Fruit fly (Drosophila melanogaster) whole organism, embryonic: ENCODE data around the gene Idgf3.
A peak's percentile ranks its signal among the peaks of the same experiment; 100 is the strongest.

Experiments
- Bteb2 ChIP-seq: fragments of 200-800 bp; sonication (Bioruptor generic); optimal IDR thresholded peaks from 2 replicates; lab custom pipeline; 2016; ENCODE audit warnings: missing biosample characterization, missing genetic modification characterization
- CG10209 ChIP-seq: fragments of 200-800 bp; sonication (Bioruptor generic); optimal IDR thresholded peaks from 3 replicates; lab custom pipeline; 2017; ENCODE audit warnings: missing biosample characterization, mild to moderate bottlenecking, missing genetic modification characterization, missing genetic modification reagents
- CG10543 ChIP-seq: fragments of 200-800 bp; sonication (Bioruptor generic); optimal IDR thresholded peaks from 3 replicates; lab custom pipeline; 2017; ENCODE audit warnings: missing biosample characterization, mild to moderate bottlenecking, missing genetic modification characterization, moderate library complexity
- CG11085 ChIP-seq: fragments of 200-800 bp; sonication (Bioruptor generic); IDR thresholded peaks from 2 replicates; pipeline ENCODE4 v1.3.6; 2022; ENCODE audit warnings: missing biosample characterization, missing genetic modification characterization
- CG12071 ChIP-seq: fragments of 200-800 bp; sonication (Bioruptor generic); optimal IDR thresholded peaks from 3 replicates; lab custom pipeline; 2018; ENCODE audit warnings: missing biosample characterization, mild to moderate bottlenecking, missing genetic modification characterization
- CG12104 ChIP-seq: fragments of 200-800 bp; sonication (Bioruptor generic); optimal IDR thresholded peaks from 3 replicates; lab custom pipeline; 2016; ENCODE audit warnings: missing biosample characterization, missing genetic modification characterization
- CG12769 ChIP-seq: fragments of 200-800 bp; sonication (Bioruptor generic); optimal IDR thresholded peaks from 2 replicates; lab custom pipeline; 2019; ENCODE audit warnings: missing biosample characterization, mild to moderate bottlenecking, missing genetic modification characterization, moderate library complexity
- CG13894 ChIP-seq: fragments of 200-800 bp; sonication (Bioruptor generic); optimal IDR thresholded peaks from 3 replicates; lab custom pipeline; 2018; ENCODE audit warnings: missing biosample characterization, mild to moderate bottlenecking, missing genetic modification characterization, moderate library complexity
- CG14710 ChIP-seq: fragments of 200-800 bp; sonication (Bioruptor generic); optimal IDR thresholded peaks from 3 replicates; lab custom pipeline; 2019; ENCODE audit warnings: missing biosample characterization, mild to moderate bottlenecking, missing genetic modification characterization, moderate library complexity
- CG14965 ChIP-seq: fragments of 200-800 bp; sonication (Bioruptor generic); optimal IDR thresholded peaks from 2 replicates; lab custom pipeline; 2016; ENCODE audit warnings: missing biosample characterization, missing genetic modification characterization, borderline replicate concordance
- CG17328 ChIP-seq: fragments of 200-800 bp; sonication (Bioruptor generic); IDR thresholded peaks from 2 replicates; pipeline ENCODE4 v1.3.6; 2022; ENCODE audit warnings: missing biosample characterization, missing genetic modification characterization
- CG17385 ChIP-seq: fragments of 200-800 bp; sonication (Bioruptor generic); optimal IDR thresholded peaks from 3 replicates; lab custom pipeline; 2018; ENCODE audit warnings: missing biosample characterization, mild to moderate bottlenecking, missing genetic modification characterization
- CG17829 ChIP-seq: fragments of 200-800 bp; optimal IDR thresholded peaks from 2 replicates; lab custom pipeline; 2019; ENCODE audit warnings: missing biosample characterization, mild to moderate bottlenecking, missing genetic modification characterization, moderate library complexity
- CG3163 ChIP-seq: fragments of 200-800 bp; sonication (Bioruptor generic); optimal IDR thresholded peaks from 3 replicates; lab custom pipeline; 2016; ENCODE audit warnings: missing biosample characterization, missing genetic modification characterization
- CG32772 ChIP-seq: fragments of 200-800 bp; sonication (Bioruptor generic); IDR thresholded peaks from 2 replicates; pipeline ENCODE4 v1.3.6; 2022; ENCODE audit warnings: missing biosample characterization, missing genetic modification characterization
- CG5953 ChIP-seq: fragments of 200-800 bp; sonication (Bioruptor generic); IDR thresholded peaks from 2 replicates; pipeline ENCODE4 v1.3.6; 2022; ENCODE audit warnings: missing biosample characterization, missing genetic modification characterization
- CG7556 ChIP-seq: fragments of 200-800 bp; sonication (Bioruptor generic); optimal IDR thresholded peaks from 2 replicates; lab custom pipeline; 2017; ENCODE audit warnings: missing biosample characterization, mild to moderate bottlenecking, missing genetic modification characterization
- CG8290 ChIP-seq, 3 experiments: fragments of 200-800 bp; sonication (Bioruptor generic); optimal IDR thresholded peaks; 2 replicates each; lab custom pipeline; 2016 to 2019; ENCODE audit warnings: missing biosample characterization in 3 of 3, missing genetic modification characterization in 3 of 3, mild to moderate bottlenecking in 2 of 3, moderate library complexity in 1 of 3
- CG9609 ChIP-seq: fragments of 200-800 bp; sonication (Bioruptor generic); optimal IDR thresholded peaks from 3 replicates; lab custom pipeline; 2016; ENCODE audit warnings: missing biosample characterization, missing genetic modification characterization
- Dad ChIP-seq: fragments of 200-800 bp; sonication (Bioruptor generic); optimal IDR thresholded peaks from 3 replicates; lab custom pipeline; 2016; ENCODE audit warnings: missing biosample characterization, missing genetic modification characterization
- HHEX ChIP-seq: fragments of 200-800 bp; sonication (Bioruptor generic); optimal IDR thresholded peaks from 3 replicates; lab custom pipeline; 2017; ENCODE audit warnings: missing biosample characterization, mild to moderate bottlenecking, missing genetic modification characterization, missing genetic modification reagents
- HLH54F ChIP-seq: fragments of 200-800 bp; sonication (Bioruptor generic); optimal IDR thresholded peaks from 3 replicates; lab custom pipeline; 2016; ENCODE audit warnings: missing biosample characterization, missing genetic modification characterization
- Hr51 ChIP-seq, 2 experiments: fragments of 200-800 bp; sonication (Bioruptor generic); optimal IDR thresholded peaks; 2 replicates in 1 of 2; 3 replicates in 1 of 2; lab custom pipeline; 2016 to 2018; ENCODE audit warnings: missing biosample characterization in 2 of 2, missing genetic modification characterization in 2 of 2, mild to moderate bottlenecking in 1 of 2, moderate library complexity in 1 of 2
- Hsf ChIP-seq: fragments of 200-800 bp; sonication (Bioruptor generic); optimal IDR thresholded peaks from 3 replicates; lab custom pipeline; 2016; ENCODE audit warnings: missing biosample characterization, missing genetic modification characterization
- Kr ChIP-seq: fragments of 200-800 bp; sonication (Bioruptor generic); optimal IDR thresholded peaks from 2 replicates; lab custom pipeline; 2017; ENCODE audit warnings: missing biosample characterization, mild to moderate bottlenecking, missing genetic modification characterization
- Rx ChIP-seq: fragments of 200-800 bp; sonication (Bioruptor generic); IDR thresholded peaks from 2 replicates; pipeline ENCODE4 v1.3.6; 2022; ENCODE audit warnings: missing biosample characterization, missing genetic modification characterization
- Trl ChIP-seq, 3 experiments: fragments of >200 bp in 2 of 3; fragments of 200-800 bp in 1 of 3; sonication (Bioruptor generic) in 1 of 3; optimal IDR thresholded peaks; 2 replicates in 1 of 3; 3 replicates in 2 of 3; lab custom pipeline; 2016 to 2017; ENCODE audit warnings: missing biosample characterization in 1 of 3, missing genetic modification characterization in 1 of 3
- ab ChIP-seq: fragments of 200-800 bp; sonication (Bioruptor generic); optimal IDR thresholded peaks from 2 replicates; lab custom pipeline; 2016; ENCODE audit warnings: missing biosample characterization, missing genetic modification characterization
- aop ChIP-seq: fragments of 200-800 bp; sonication (Bioruptor generic); IDR thresholded peaks from 2 replicates; pipeline ENCODE4 v1.3.6; 2022; ENCODE audit warnings: missing biosample characterization, missing genetic modification characterization
- ase ChIP-seq: fragments of 200-800 bp; sonication (Bioruptor generic); IDR thresholded peaks from 3 replicates; pipeline ENCODE4 v1.3.6; 2022; ENCODE audit warnings: missing biosample characterization, missing genetic modification characterization
- bbx ChIP-seq: fragments of 200-800 bp; sonication (Bioruptor generic); IDR thresholded peaks from 2 replicates; pipeline ENCODE4 v1.3.6; 2022; ENCODE audit warnings: missing biosample characterization, missing genetic modification characterization; ENCODE audit not compliant: partially characterized antibody
- btn ChIP-seq: fragments of 200-800 bp; sonication (Bioruptor generic); optimal IDR thresholded peaks from 2 replicates; lab custom pipeline; 2016; ENCODE audit warnings: missing biosample characterization, missing genetic modification characterization
- chif ChIP-seq, 2 experiments: fragments of 200-800 bp; sonication (Bioruptor generic); optimal IDR thresholded peaks; 3 replicates each; lab custom pipeline; 2016; ENCODE audit warnings: missing biosample characterization in 2 of 2, missing genetic modification characterization in 2 of 2
- dysf ChIP-seq: fragments of 200-800 bp; sonication (Bioruptor generic); IDR thresholded peaks from 3 replicates; pipeline ENCODE4 v1.3.6; 2022; ENCODE audit warnings: missing biosample characterization, missing genetic modification characterization
- gsb-n ChIP-seq: fragments of 200-800 bp; sonication (Bioruptor generic); optimal IDR thresholded peaks from 3 replicates; lab custom pipeline; 2018; ENCODE audit warnings: missing biosample characterization, mild to moderate bottlenecking, missing genetic modification characterization
- hbn ChIP-seq: fragments of 200-800 bp; sonication (Bioruptor generic); IDR thresholded peaks from 2 replicates; pipeline ENCODE4 v1.3.6; 2022; ENCODE audit warnings: missing biosample characterization, missing genetic modification characterization; ENCODE audit not compliant: partially characterized antibody
- jumu ChIP-seq: fragments of 200-800 bp; sonication (Bioruptor generic); optimal IDR thresholded peaks from 3 replicates; lab custom pipeline; 2016; ENCODE audit warnings: missing biosample characterization, missing genetic modification characterization
- knrl ChIP-seq: fragments of 200-800 bp; sonication (Bioruptor generic); IDR thresholded peaks from 3 replicates; pipeline ENCODE4 v1.3.6; 2022; ENCODE audit warnings: missing biosample characterization, missing genetic modification characterization; ENCODE audit not compliant: partially characterized antibody
- lola ChIP-seq, 3 experiments: fragments of >200 bp in 2 of 3; fragments of 200-800 bp in 1 of 3; sonication (Bioruptor generic) in 1 of 3; optimal IDR thresholded peaks; 2 replicates each; lab custom pipeline; 2017 to 2019; ENCODE audit warnings: missing biosample characterization in 3 of 3, missing genetic modification characterization in 3 of 3, mild to moderate bottlenecking in 1 of 3, moderate library complexity in 1 of 3
- mirr ChIP-seq: fragments of 200-800 bp; sonication (Bioruptor generic); optimal IDR thresholded peaks from 3 replicates; lab custom pipeline; 2018; ENCODE audit warnings: missing biosample characterization, mild to moderate bottlenecking, missing genetic modification characterization
- nau ChIP-seq: fragments of 200-800 bp; sonication (Bioruptor generic); optimal IDR thresholded peaks from 3 replicates; lab custom pipeline; 2017; ENCODE audit warnings: missing biosample characterization, mild to moderate bottlenecking, missing genetic modification characterization, missing genetic modification reagents
- nerfin-2 ChIP-seq: fragments of 200-800 bp; sonication (Bioruptor generic); IDR thresholded peaks from 2 replicates; pipeline ENCODE4 v1.3.6; 2022; ENCODE audit warnings: missing biosample characterization, missing genetic modification characterization; ENCODE audit not compliant: partially characterized antibody
- ro ChIP-seq: fragments of 200-800 bp; sonication (Bioruptor generic); IDR thresholded peaks from 2 replicates; pipeline ENCODE4 v1.3.6; 2022; ENCODE audit warnings: missing biosample characterization, missing genetic modification characterization
- schlank ChIP-seq: fragments of 200-800 bp; sonication (Bioruptor generic); optimal IDR thresholded peaks from 2 replicates; lab custom pipeline; 2018; ENCODE audit warnings: missing biosample characterization, mild to moderate bottlenecking, missing genetic modification characterization
- slou ChIP-seq: fragments of 200-800 bp; sonication (Bioruptor generic); optimal IDR thresholded peaks from 3 replicates; lab custom pipeline; 2016; ENCODE audit warnings: missing biosample characterization, missing genetic modification characterization
- tll ChIP-seq, 2 experiments: fragments of 200-800 bp in 1 of 2; fragments of >200 bp in 1 of 2; sonication (Bioruptor generic) in 1 of 2; optimal IDR thresholded peaks; 2 replicates each; lab custom pipeline; 2017 to 2019; ENCODE audit warnings: missing biosample characterization in 2 of 2, missing genetic modification characterization in 2 of 2, mild to moderate bottlenecking in 1 of 2, moderate library complexity in 1 of 2
- tx ChIP-seq: fragments of 200-800 bp; sonication (Bioruptor generic); optimal IDR thresholded peaks from 2 replicates; lab custom pipeline; 2016; ENCODE audit warnings: missing biosample characterization, missing genetic modification characterization
- z ChIP-seq: fragments of 200-800 bp; sonication (Bioruptor generic); IDR thresholded peaks from 3 replicates; pipeline ENCODE4 v1.3.6; 2022; ENCODE audit warnings: missing biosample characterization, missing genetic modification characterization

The Idgf3 gene

DNA sequence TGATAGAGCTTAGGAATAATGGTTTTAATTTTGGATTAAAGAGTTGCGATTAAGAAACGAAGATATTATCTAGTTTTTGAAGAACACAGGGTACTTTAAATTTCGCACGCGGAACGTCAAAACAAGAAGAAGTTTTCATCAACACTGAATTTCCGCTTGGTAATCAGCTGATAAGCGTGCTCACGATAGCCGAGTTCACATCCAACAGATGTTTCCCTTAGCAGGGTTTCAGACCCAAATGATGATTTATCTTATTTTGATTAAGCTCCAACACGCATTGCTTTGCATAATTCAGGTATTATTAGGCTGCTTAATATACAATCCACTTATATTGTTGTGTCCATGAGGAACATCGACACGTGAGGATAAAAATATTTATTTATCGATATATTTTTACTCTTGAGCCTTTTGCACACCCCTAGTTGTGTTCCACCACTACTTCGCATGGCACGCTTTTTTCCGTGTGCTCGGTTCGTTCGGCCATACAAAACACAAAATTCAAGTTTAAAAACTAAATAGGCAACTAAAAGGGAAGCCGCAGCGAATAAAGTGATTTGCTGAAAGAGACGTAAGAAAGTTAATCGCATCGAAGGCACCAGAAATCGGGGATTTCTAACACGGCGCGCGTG, 40.5 kb downstream of the Idgf3 start, which contains the start of gene Tpr2 (continued):
- no peak for TF ChIP-seq Trl (optimal IDR thresholded peaks at IDR 0.05; lab: Kevin White, UChicago)
- peak; percentile 58 for TF ChIP-seq Trl (GFP tag; optimal IDR thresholded peaks at IDR 0.05; lab: Kevin White, UChicago)
- TF ChIP-seq mirr (GFP tag; lab: Kevin White, UChicago), result peak; percentile 35
- peak in 1 of 2 experiments; percentile 61 for TF ChIP-seq tll (GFP tag; optimal IDR thresholded peaks at IDR 0.05; lab: Kevin White, UChicago)
- TF ChIP-seq Kr, result no peak
- TF ChIP-seq CG12769, result no peak
- 0 out of 3 replicates have a peak, but pooled peaks have one; percentile 32 for TF ChIP-seq ase (GFP tag; lab: Robert Waterston, UW)
- TF ChIP-seq HHEX (GFP tag; lab: Kevin White, UChicago), result no peak
- TF ChIP-seq CG12104, result peak; percentile 35
- peak; percentile 42 for TF ChIP-seq jumu
- peak; percentile 54 to 59 for TF ChIP-seq Hr51 (GFP tag; optimal IDR thresholded peaks at IDR 0.05; lab: Kevin White, UChicago)
- no peak for TF ChIP-seq ro
- peak; percentile 95 for TF ChIP-seq hbn (GFP tag; lab: Robert Waterston, UW)
- TF ChIP-seq CG7556 (GFP tag; lab: Kevin White, UChicago), result peak; percentile 10
- 0 out of 2 replicates have a peak, but pooled peaks have one; percentile 24 for TF ChIP-seq CG5953 (GFP tag; lab: Robert Waterston, UW)
- no peak for TF ChIP-seq btn
- peak; percentile 70 for TF ChIP-seq nerfin-2
- peak; percentile 80 for TF ChIP-seq gsb-n (tag; lab: Kevin White, UChicago)
- peak; percentile 30 for TF ChIP-seq CG3163 (GFP tag; lab: Kevin White, UChicago)
- TF ChIP-seq CG8290 (GFP tag; optimal IDR thresholded peaks at IDR 0.05; lab: Kevin White, UChicago), result peak; percentile 95
- TF ChIP-seq CG8290 (tag; optimal IDR thresholded peaks at IDR 0.05; lab: Kevin White, UChicago), result peak; percentile 93 to 94
- TF ChIP-seq Dad (GFP tag; lab: Kevin White, UChicago), result peak; percentile 36
- TF ChIP-seq dysf (GFP tag; lab: Robert Waterston, UW), result peak; percentile 39; the same call in 1 of the 3 replicates
- TF ChIP-seq nau (GFP tag; lab: Kevin White, UChicago), result no peak
- no peak for TF ChIP-seq CG12071 (GFP tag; lab: Kevin White, UChicago)
- peak; percentile 77 for TF ChIP-seq bbx (GFP tag; lab: Robert Waterston, UW)
- TF ChIP-seq Bteb2, result peak; percentile 74
- peak; percentile 28 for TF ChIP-seq schlank
- peak; percentile 59 for TF ChIP-seq slou (GFP tag; lab: Kevin White, UChicago)
- peak; percentile 84 for TF ChIP-seq CG14710 (tag; lab: Kevin White, UChicago)
- peak in 1 of 3 experiments; percentile 22 for TF ChIP-seq lola (GFP tag; optimal IDR thresholded peaks at IDR 0.05; lab: Kevin White, UChicago)
- peak; percentile 59 for TF ChIP-seq CG9609 (GFP tag; lab: Kevin White, UChicago)
- TF ChIP-seq HLH54F (GFP tag; lab: Kevin White, UChicago), result peak; percentile 54
- TF ChIP-seq aop (GFP tag; lab: Robert Waterston, UW), result no peak
- no peak for TF ChIP-seq Rx (GFP tag; lab: Robert Waterston, UW)
- TF ChIP-seq CG13894 (tag; lab: Kevin White, UChicago), result peak; percentile 67
- TF ChIP-seq tx (GFP tag; lab: Kevin White, UChicago), result peak; percentile 31
- TF ChIP-seq CG10209 (GFP tag; lab: Kevin White, UChicago), result peak; percentile 60
- TF ChIP-seq CG17829, result peak; percentile 72
- TF ChIP-seq Hsf (GFP tag; lab: Kevin White, UChicago), result peak; percentile 65
- no peak for TF ChIP-seq CG11085 (GFP tag; lab: Robert Waterston, UW)
- peak; percentile 85 for TF ChIP-seq CG10543
- TF ChIP-seq chif (GFP tag; optimal IDR thresholded peaks at IDR 0.05; lab: Kevin White, UChicago), result peak; percentile 57 to 66
- TF ChIP-seq ab (GFP tag; lab: Kevin White, UChicago), result no peak
- TF ChIP-seq CG17328 (GFP tag; lab: Robert Waterston, UW), result no peak
- TF ChIP-seq CG14965 (GFP tag; lab: Kevin White, UChicago), result no peak
- peak; percentile 96 for TF ChIP-seq knrl (GFP tag; lab: Robert Waterston, UW)
- no peak for TF ChIP-seq CG32772 (GFP tag; lab: Robert Waterston, UW)
- TF ChIP-seq z (GFP tag; lab: Robert Waterston, UW), result no peak
- TF ChIP-seq CG17385 (GFP tag; lab: Kevin White, UChicago), result peak; percentile 83
